Worm (Caenorhabditis elegans) whole organism, L2 larva: ENCODE results near the gene T01G5.6.
A peak's percentile ranks its signal among the peaks of the same experiment; 100 is the strongest.

ENCODE experiments used
- C34F6.9 ChIP-seq: fragments of 150-350 bp; optimal IDR thresholded peaks from 2 replicates; lab custom pipeline; 2014; ENCODE audit warnings: missing biosample characterization, missing genetic modification characterization
- F13H6.1 ChIP-seq: sonication (generic microtip); optimal IDR thresholded peaks from 2 replicates; lab custom pipeline; 2016; ENCODE audit warnings: missing genetic modification characterization, missing compliant biosample characterization
- R02D3.7 ChIP-seq: fragments of 150-350 bp; optimal IDR thresholded peaks from 2 replicates; lab custom pipeline; 2014; ENCODE audit warnings: missing biosample characterization, missing genetic modification characterization
- Y55F3AM.14 ChIP-seq: fragments of 200-800 bp; sonication (Bioruptor generic); optimal IDR thresholded peaks from 2 replicates; lab custom pipeline; 2018; ENCODE audit warnings: mild to moderate bottlenecking, missing genetic modification characterization, missing compliant biosample characterization
- ZK546.5 ChIP-seq: sonication (generic microtip); optimal IDR thresholded peaks from 2 replicates; lab custom pipeline; 2017; ENCODE audit warnings: missing biosample characterization, missing genetic modification characterization
- aly-2 ChIP-seq: fragments of 150-350 bp; optimal IDR thresholded peaks from 2 replicates; lab custom pipeline; 2014; ENCODE audit warnings: missing biosample characterization, missing genetic modification characterization
- ama-1 ChIP-seq: fragments of 150-350 bp; optimal IDR thresholded peaks from 2 replicates; lab custom pipeline; 2018; ENCODE audit warnings: inconsistent platforms
- blmp-1 ChIP-seq: sonication (generic microtip); optimal IDR thresholded peaks from 2 replicates; lab custom pipeline; 2017; ENCODE audit warnings: missing genetic modification characterization, mild to moderate bottlenecking, missing compliant biosample characterization, antibody characterized with exemption, moderate library complexity; ENCODE audit not compliant: insufficient read depth
- ceh-82 ChIP-seq: fragments of 150-350 bp; optimal IDR thresholded peaks from 2 replicates; lab custom pipeline; 2014; ENCODE audit warnings: missing biosample characterization, missing genetic modification characterization
- crh-2 ChIP-seq: sonication (generic microtip); optimal IDR thresholded peaks from 2 replicates; lab custom pipeline; 2017; ENCODE audit warnings: missing biosample characterization, missing genetic modification characterization
- dmd-4 ChIP-seq: sonication (generic microtip); optimal IDR thresholded peaks from 2 replicates; lab custom pipeline; 2017; ENCODE audit warnings: missing biosample characterization, missing genetic modification characterization
- egl-27 ChIP-seq: sonication (generic microtip); optimal IDR thresholded peaks from 3 replicates; lab custom pipeline; 2017; ENCODE audit warnings: missing biosample characterization, missing genetic modification reagents, missing genetic modification characterization
- elt-1 ChIP-seq: fragments of 150-350 bp; optimal IDR thresholded peaks from 2 replicates; lab custom pipeline; 2014; ENCODE audit warnings: missing biosample characterization, missing genetic modification characterization
- fos-1 ChIP-seq: fragments of 150-350 bp; optimal IDR thresholded peaks from 2 replicates; lab custom pipeline; 2014; ENCODE audit warnings: missing biosample characterization, missing genetic modification characterization
- gmeb-1 ChIP-seq: fragments of 150-350 bp; optimal IDR thresholded peaks from 2 replicates; lab custom pipeline; 2014; ENCODE audit warnings: missing biosample characterization, missing genetic modification characterization
- lin-11 ChIP-seq: fragments of 150-350 bp; sonication (generic microtip); optimal IDR thresholded peaks from 2 replicates; lab custom pipeline; 2014; ENCODE audit warnings: missing biosample characterization, missing genetic modification characterization, inconsistent platforms, mixed read lengths
- lin-13 ChIP-seq: fragments of 150-350 bp; optimal IDR thresholded peaks from 2 replicates; lab custom pipeline; 2014; ENCODE audit warnings: missing biosample characterization, missing genetic modification reagents, missing genetic modification characterization
- lin-39 ChIP-seq: fragments of 150-350 bp; optimal IDR thresholded peaks from 2 replicates; lab custom pipeline; 2014; ENCODE audit warnings: missing biosample characterization, missing genetic modification reagents, missing genetic modification characterization
- lsy-2 ChIP-seq, 2 experiments: fragments of 150-350 bp in 1 of 2; sonication (generic microtip) in 1 of 2; optimal IDR thresholded peaks; 2 replicates each; lab custom pipeline; 2014 to 2017; ENCODE audit warnings: missing biosample characterization in 2 of 2, missing genetic modification characterization in 2 of 2
- mab-5 ChIP-seq: fragments of 150-350 bp; optimal IDR thresholded peaks from 2 replicates; lab custom pipeline; 2014; ENCODE audit warnings: missing biosample characterization, missing genetic modification characterization
- mdl-1 ChIP-seq, 2 experiments: fragments of 150-350 bp in 1 of 2; sonication (generic microtip) in 1 of 2; optimal IDR thresholded peaks; 2 replicates each; lab custom pipeline; 2017; ENCODE audit warnings: missing biosample characterization in 2 of 2, missing genetic modification characterization in 2 of 2
- nhr-10 ChIP-seq: sonication (generic microtip); optimal IDR thresholded peaks from 2 replicates; lab custom pipeline; 2017; ENCODE audit warnings: missing biosample characterization, missing genetic modification characterization
- nhr-11 ChIP-seq: fragments of 150-350 bp; optimal IDR thresholded peaks from 2 replicates; lab custom pipeline; 2014; ENCODE audit warnings: missing biosample characterization, missing genetic modification characterization
- nhr-129 ChIP-seq: fragments of 150-350 bp; optimal IDR thresholded peaks from 2 replicates; lab custom pipeline; 2014; ENCODE audit warnings: missing biosample characterization, missing genetic modification characterization
- nhr-21 ChIP-seq: fragments of 150-350 bp; optimal IDR thresholded peaks from 2 replicates; lab custom pipeline; 2014; ENCODE audit warnings: missing biosample characterization, missing genetic modification characterization
- nhr-23 ChIP-seq: fragments of 150-350 bp; optimal IDR thresholded peaks from 2 replicates; lab custom pipeline; 2014; ENCODE audit warnings: missing biosample characterization, missing genetic modification reagents, missing genetic modification characterization
- nhr-237 ChIP-seq: fragments of 150-350 bp; optimal IDR thresholded peaks from 2 replicates; lab custom pipeline; 2014; ENCODE audit warnings: missing biosample characterization, missing genetic modification characterization
- nhr-25 ChIP-seq: fragments of 150-350 bp; sonication (generic microtip); optimal IDR thresholded peaks from 3 replicates; lab custom pipeline; 2014; ENCODE audit warnings: missing biosample characterization, missing genetic modification characterization
- sma-3 ChIP-seq: sonication (generic microtip); optimal IDR thresholded peaks from 2 replicates; lab custom pipeline; 2016; ENCODE audit warnings: missing genetic modification reagents, missing genetic modification characterization, missing compliant biosample characterization
- sma-9 ChIP-seq, 2 experiments: fragments of 150-350 bp in 1 of 2; sonication (generic microtip) in 1 of 2; optimal IDR thresholded peaks; 2 replicates each; lab custom pipeline; 2014 to 2016; ENCODE audit warnings: missing genetic modification characterization in 2 of 2, mild to moderate bottlenecking in 1 of 2, missing biosample characterization in 1 of 2, missing compliant biosample characterization in 1 of 2, missing genetic modification reagents in 1 of 2, moderate library complexity in 1 of 2
- unc-39 ChIP-seq: fragments of 150-350 bp; optimal IDR thresholded peaks from 2 replicates; lab custom pipeline; 2014; ENCODE audit warnings: missing biosample characterization, missing genetic modification characterization
- unc-55 ChIP-seq: fragments of 150-350 bp; sonication (generic microtip); optimal IDR thresholded peaks from 3 replicates; lab custom pipeline; 2014; ENCODE audit warnings: missing biosample characterization, missing genetic modification reagents, missing genetic modification characterization
- unc-62 ChIP-seq: fragments of 150-350 bp; optimal IDR thresholded peaks from 2 replicates; lab custom pipeline; 2014; ENCODE audit warnings: missing biosample characterization, missing genetic modification reagents, missing genetic modification characterization
- zag-1 ChIP-seq: fragments of 150-350 bp; optimal IDR thresholded peaks from 2 replicates; lab custom pipeline; 2014; ENCODE audit warnings: missing biosample characterization, missing genetic modification characterization
- ztf-1 ChIP-seq: fragments of 200-800 bp; sonication (Bioruptor generic); conservative IDR thresholded peaks from 2 replicates; pipeline ENCODE4 v1.3.6; 2022; ENCODE audit warnings: missing genetic modification characterization, missing compliant biosample characterization
- ztf-11 ChIP-seq: sonication (generic microtip); optimal IDR thresholded peaks from 2 replicates; lab custom pipeline; 2017; ENCODE audit warnings: missing biosample characterization, missing genetic modification characterization
- ztf-4 ChIP-seq: fragments of 150-350 bp; optimal IDR thresholded peaks from 2 replicates; lab custom pipeline; 2014; ENCODE audit warnings: missing biosample characterization, missing genetic modification characterization

Gene T01G5.6

ce11 chrV:15071015-15071810, 42.7 kb downstream of the T01G5.6 start, which contains the start of gene unc-76 (continued):
- TF ChIP-seq unc-62 (peak; percentile 6), dmd-4 (tag; lab: Kevin White, UChicago) (no peak), mab-5 (tag; lab: Kevin White, UChicago) (peak; percentile 86), aly-2 (tag; lab: Kevin White, UChicago) (no peak), egl-27 (tag; lab: Kevin White, UChicago) (peak; percentile 83), nhr-11 (tag; lab: Kevin White, UChicago) (no peak), zag-1 (tag; lab: Kevin White, UChicago) (peak; percentile 79), nhr-23 (no peak), lin-13 (peak; percentile 75)
- TF ChIP-seq, all 48 proteins: peak for 23

ce11 chrV:15069435-15069985, 44.4 kb downstream of the T01G5.6 start:
- no peak for TF ChIP-seq lin-11
- no peak for TF ChIP-seq elt-1
- TF ChIP-seq sma-3 (GFP tag; lab: Kevin White, UChicago) = no peak
- no peak for TF ChIP-seq lin-39
- TF ChIP-seq nhr-129 (tag; lab: Kevin White, UChicago) = no peak
- TF ChIP-seq lsy-2 (tag; optimal IDR thresholded peaks at IDR 0.05; lab: Kevin White, UChicago) = peak in 1 of 2 experiments; percentile 70

ce11 chrV:15068378-15068777, 45.5 kb downstream of the T01G5.6 start, which contains the start of gene dnj-3:
Gene dnj-3, plus strand, starts transcription at chrV:15068678.
- no peak for TF ChIP-seq nhr-25 (tag; lab: Kevin White, UChicago)
- no peak for TF ChIP-seq egl-27 (tag; lab: Kevin White, UChicago)
- no peak for TF ChIP-seq crh-2 (tag; lab: Kevin White, UChicago)
- no peak for TF ChIP-seq ztf-4
- TF ChIP-seq ama-1 (lab: Kevin White, UChicago) = no peak
- no peak for TF ChIP-seq nhr-11 (tag; lab: Kevin White, UChicago)
- no peak for TF ChIP-seq C34F6.9 (tag; lab: Kevin White, UChicago)
- TF ChIP-seq sma-9 (GFP tag; optimal IDR thresholded peaks at IDR 0.05; lab: Kevin White, UChicago) = no peak
- TF ChIP-seq sma-9 (tag; optimal IDR thresholded peaks at IDR 0.05; lab: Kevin White, UChicago) = no peak
- TF ChIP-seq nhr-21 (tag; lab: Kevin White, UChicago) = no peak
- TF ChIP-seq nhr-237 (tag; lab: Kevin White, UChicago) = no peak
- TF ChIP-seq ceh-82 (tag; lab: Kevin White, UChicago) = no peak
- TF ChIP-seq ZK546.5 (tag; lab: Kevin White, UChicago) = no peak
- TF ChIP-seq blmp-1 = no peak
- no peak for TF ChIP-seq aly-2 (tag; lab: Kevin White, UChicago)

DNA sequence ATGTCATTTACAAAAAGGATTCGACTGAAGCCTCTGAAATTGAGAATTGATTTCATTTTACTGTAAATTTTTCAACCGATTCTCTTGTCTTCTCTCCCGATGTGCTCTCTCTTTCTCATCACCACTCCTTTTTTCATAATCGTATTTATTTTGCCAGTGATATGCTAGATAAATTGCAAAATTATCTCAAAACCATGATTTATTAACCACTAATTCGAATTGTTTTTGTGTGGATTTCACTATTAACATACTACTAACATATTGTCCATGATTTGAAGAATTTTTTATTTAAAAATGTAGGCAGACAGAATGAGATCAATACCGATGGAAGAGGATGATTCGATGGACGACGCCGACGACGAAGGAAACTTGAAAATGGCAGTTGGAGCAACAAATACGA, 46.7 kb downstream of the T01G5.6 start, which contains the start of gene C25D7.10:
TSS of gene C25D7.10 (plus strand) at position 301 of the 400 bp plus-strand sequence.
- no peak for TF ChIP-seq unc-39 (tag; lab: Kevin White, UChicago)
- TF ChIP-seq, all 48 proteins: peak for 0

- no peak for TF ChIP-seq nhr-10 (tag; lab: Kevin White, UChicago)
- TF ChIP-seq nhr-21 (tag; lab: Kevin White, UChicago) = no peak
These were observed 48.0 kb downstream of the T01G5.6 start, which contains the start of gene otub-1 for ce11 chrV:15065837-15066348. Gene otub-1, plus strand, starts transcription at chrV:15066298.

DNA sequence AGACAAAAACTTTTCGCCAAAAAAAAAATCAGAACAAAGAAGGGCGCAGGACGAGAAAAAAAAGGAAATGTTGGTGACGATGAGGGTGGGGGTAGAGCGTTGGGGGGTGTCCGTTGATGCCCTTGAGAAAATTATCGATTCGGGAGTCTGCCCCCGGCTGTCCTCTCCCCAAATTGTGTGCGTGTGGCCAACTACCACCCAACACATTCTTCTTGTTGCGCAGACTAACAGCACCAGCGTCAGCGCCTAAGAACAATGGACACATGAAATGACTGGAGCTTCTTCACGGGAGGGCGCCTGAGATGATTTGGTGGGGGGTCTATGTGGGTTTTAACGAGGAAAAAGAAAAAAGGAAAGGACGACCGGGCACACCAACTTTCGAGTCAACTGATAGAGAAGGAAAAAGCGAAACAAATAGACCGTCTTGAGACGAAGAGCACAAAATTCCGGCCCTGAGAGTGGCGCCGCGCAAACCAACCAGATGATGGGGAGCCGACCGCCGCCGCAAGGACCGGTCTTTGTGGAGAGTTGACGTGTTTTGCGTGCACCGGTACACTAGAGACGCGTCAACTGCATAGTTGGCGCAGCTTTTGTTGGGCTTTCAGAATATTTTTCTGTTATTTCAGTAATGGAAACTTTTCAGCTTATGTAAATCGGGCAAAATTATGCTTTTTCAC, 48.7 kb downstream of the T01G5.6 start, which contains the start of gene C25D7.9:
TSS of gene C25D7.9 (plus strand) at position 68 of the 677 bp plus-strand sequence.
- TF ChIP-seq mab-5 (tag; lab: Kevin White, UChicago) = no peak
- no peak for TF ChIP-seq aly-2 (tag; lab: Kevin White, UChicago)
- TF ChIP-seq blmp-1 = no peak
- TF ChIP-seq ztf-11 (tag; lab: Kevin White, UChicago) = no peak
- TF ChIP-seq lin-13 = peak; percentile 36
- peak; percentile 23 for TF ChIP-seq nhr-129 (tag; lab: Kevin White, UChicago)
- no peak for TF ChIP-seq nhr-25 (tag; lab: Kevin White, UChicago)
- no peak for TF ChIP-seq sma-9 (GFP tag; optimal IDR thresholded peaks at IDR 0.05; lab: Kevin White, UChicago)
- no peak for TF ChIP-seq sma-9 (tag; optimal IDR thresholded peaks at IDR 0.05; lab: Kevin White, UChicago)
- peak; percentile 10 for TF ChIP-seq gmeb-1 (tag; lab: Kevin White, UChicago)
- TF ChIP-seq unc-62 = no peak
- no peak for TF ChIP-seq Y55F3AM.14 (GFP tag; lab: Kevin White, UChicago)
- TF ChIP-seq mdl-1 (tag; optimal IDR thresholded peaks at IDR 0.05; lab: Kevin White, UChicago) = no peak
- no peak for TF ChIP-seq ztf-1 (GFP tag; lab: Robert Waterston, UW)
- TF ChIP-seq F13H6.1 (tag; lab: Kevin White, UChicago) = peak; percentile 9
- TF ChIP-seq nhr-10 (tag; lab: Kevin White, UChicago) = no peak
- TF ChIP-seq lsy-2 (tag; optimal IDR thresholded peaks at IDR 0.05; lab: Kevin White, UChicago) = peak in 1 of 2 experiments; percentile 13
- TF ChIP-seq nhr-237 (tag; lab: Kevin White, UChicago) = no peak
- no peak for TF ChIP-seq nhr-23
- TF ChIP-seq unc-55 (GFP tag; lab: Kevin White, UChicago) = peak; percentile 59
- no peak for TF ChIP-seq R02D3.7 (tag; lab: Kevin White, UChicago)
- no peak for TF ChIP-seq fos-1
